Worm (Caenorhabditis elegans) whole organism, L3 larva: Measurements from ENCODE around the gene ima-1.

ENCODE experiments used
- fos-1 ChIP-seq: fragments of 150-350 bp; optimal IDR thresholded peaks from 2 replicates; lab custom pipeline; 2014; ENCODE audit warnings: missing biosample characterization, missing genetic modification characterization
- pha-4 ChIP-seq: fragments of 150-350 bp; optimal IDR thresholded peaks from 2 replicates; lab custom pipeline; 2014; ENCODE audit warnings: missing biosample characterization, missing genetic modification reagents, missing genetic modification characterization
- unc-39 ChIP-seq: sonication (generic microtip); optimal IDR thresholded peaks from 4 replicates; lab custom pipeline; 2017; ENCODE audit warnings: missing biosample characterization, missing genetic modification characterization
- zag-1 ChIP-seq: fragments of 150-350 bp; optimal IDR thresholded peaks from 2 replicates; lab custom pipeline; 2014; ENCODE audit warnings: missing biosample characterization, missing genetic modification characterization
- ztf-11 ChIP-seq: fragments of 150-350 bp; optimal IDR thresholded peaks from 2 replicates; lab custom pipeline; 2014; ENCODE audit warnings: missing biosample characterization, missing genetic modification characterization

ce11 chrV:11231177-11231576, 8.3 kb upstream of the ima-1 start:
- no peak for TF ChIP-seq fos-1 (tag; lab: Kevin White, UChicago)
- TF ChIP-seq unc-39 = no peak
- TF ChIP-seq zag-1 (tag; lab: Kevin White, UChicago) = no peak
- no peak for TF ChIP-seq pha-4
- TF ChIP-seq ztf-11 = no peak
